Worm (Caenorhabditis elegans) whole organism, dauer: ENCODE data around the gene vit-3.

Experiments used
- unc-62 ChIP-seq: sonication (generic microtip); optimal IDR thresholded peaks from 2 replicates; lab custom pipeline; 2017; ENCODE audit warnings: missing biosample characterization, missing genetic modification reagents, missing genetic modification characterization

vit-3 gene

DNA sequence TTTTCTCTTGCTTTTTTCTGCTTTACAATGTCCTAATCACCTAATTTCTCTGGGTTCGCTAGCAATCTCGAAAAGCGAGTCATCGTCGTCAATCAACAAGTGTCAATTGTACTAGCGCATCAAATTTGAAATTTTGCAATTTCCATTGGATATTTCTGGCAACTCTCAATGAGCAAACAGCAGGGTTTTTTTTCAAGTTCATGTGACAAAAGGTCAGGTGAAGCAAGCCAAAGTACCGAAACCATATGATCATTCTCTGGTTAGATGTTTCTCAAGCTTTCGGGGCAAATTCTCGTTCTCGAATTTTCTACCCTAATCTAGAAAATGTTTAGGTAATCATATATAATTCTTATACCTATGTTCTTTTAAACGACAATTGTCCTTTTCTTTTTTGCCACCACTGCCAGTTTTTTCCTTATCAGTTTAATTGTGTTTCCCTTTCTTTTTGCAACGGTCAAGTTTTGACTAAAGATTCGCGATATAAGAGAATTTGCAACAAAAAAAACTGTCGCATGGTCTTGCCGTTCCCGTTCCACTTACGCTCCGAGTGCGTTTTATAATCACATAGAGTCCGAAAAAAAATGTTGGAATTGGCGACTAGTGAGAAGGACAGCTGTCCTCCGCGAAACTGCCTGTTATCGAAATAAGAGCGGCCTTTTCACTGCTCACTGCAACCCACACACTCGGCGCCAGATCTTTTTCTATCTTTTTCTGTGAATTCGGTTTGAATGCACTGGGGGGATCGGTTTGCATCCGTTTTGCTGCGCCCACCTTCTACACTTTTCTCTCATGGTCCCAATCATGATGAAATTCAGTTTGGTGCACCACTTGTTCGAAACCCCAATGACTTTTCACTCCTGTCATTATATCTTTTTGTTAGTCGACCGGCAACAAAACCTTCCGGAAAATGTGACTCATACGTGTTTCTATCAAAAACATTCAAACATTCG, 35.8 kb downstream of the vit-3 start:
- TF ChIP-seq unc-62 (GFP tag; lab: Kevin White, UChicago), result no peak

DNA sequence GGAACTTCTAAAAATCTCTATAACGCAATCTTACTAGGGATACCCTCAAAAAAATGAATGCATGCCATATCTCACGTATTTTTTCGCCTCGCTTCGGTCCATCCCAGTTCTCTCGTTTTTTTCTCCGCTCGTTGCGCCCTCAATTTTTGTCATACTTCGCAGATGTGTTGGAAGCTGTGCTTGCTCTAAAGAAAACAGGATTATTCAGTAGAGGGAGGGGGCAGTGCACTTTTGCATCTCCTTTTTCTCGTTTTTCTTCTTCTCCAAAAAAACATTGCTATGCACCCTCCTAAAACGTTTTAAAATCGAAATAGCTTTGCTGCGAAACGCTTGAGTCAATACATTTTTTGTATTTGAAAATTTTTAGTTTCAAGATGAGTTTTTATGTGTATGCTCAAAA, 36.8 kb downstream of the vit-3 start:
- no peak for TF ChIP-seq unc-62 (GFP tag; lab: Kevin White, UChicago)

DNA sequence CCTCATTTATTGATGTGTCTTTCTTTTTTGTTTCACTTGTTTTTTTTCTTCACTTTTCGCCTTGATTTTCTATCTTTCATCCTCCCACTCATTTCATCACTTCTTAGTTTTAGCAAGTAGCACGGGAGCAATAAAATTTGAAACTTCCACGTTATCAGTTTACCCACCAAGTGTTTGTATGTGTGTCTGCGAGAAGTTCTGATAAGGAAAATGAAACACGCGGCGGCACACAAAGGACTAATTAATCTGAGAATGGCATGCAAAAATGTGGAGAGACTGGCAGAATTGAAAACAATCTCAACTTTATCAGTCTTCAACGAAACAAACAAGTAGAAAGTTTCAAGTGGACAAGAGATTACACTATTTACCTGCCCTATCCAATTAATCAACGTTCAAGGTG, 38.1 kb downstream of the vit-3 start:
- TF ChIP-seq unc-62 (GFP tag; lab: Kevin White, UChicago), result no peak

DNA sequence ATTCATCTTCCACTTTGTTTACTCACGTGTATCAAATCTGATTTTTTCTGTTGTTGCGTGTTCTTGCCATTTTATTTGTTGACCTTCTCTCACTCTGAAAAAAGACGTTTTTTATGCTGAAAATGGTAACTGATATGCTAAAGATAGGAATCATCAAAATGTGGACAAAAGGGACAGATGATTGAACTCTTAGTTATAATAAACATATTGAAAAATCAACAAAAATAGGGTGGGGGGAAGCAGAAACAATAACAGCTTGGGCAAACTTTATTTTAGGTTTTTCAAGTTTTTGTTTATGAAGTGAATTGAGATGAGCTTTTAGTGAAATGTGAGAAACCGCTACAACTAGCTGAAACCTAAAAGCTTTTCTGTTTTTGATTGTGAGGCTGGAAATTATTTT, 39.4 kb downstream of the vit-3 start, which contains the start of gene F56B6.6:
Gene F56B6.6 (minus strand): TSS at position 101 of the 400 bp plus-strand sequence.
- TF ChIP-seq unc-62 (GFP tag; lab: Kevin White, UChicago), result no peak

DNA sequence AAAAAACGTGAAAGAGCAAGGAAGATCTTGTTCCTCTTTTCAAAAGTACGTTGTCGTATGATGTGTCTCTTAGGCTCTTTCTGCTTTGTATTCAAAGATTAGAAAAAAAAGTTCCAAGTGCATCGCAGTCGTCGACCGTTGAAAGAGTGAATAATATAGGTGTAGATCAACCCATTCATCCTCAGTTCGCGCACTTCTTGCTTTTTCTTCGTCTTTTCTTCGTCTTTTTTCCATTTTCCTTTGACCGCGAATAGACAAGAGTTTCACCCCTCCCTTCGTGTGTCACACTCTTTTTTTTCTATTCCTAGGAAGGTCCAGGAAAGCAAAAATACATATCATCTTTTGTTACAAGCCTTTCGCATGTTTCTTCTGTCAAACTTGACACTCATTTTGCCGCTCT, 45.6 kb downstream of the vit-3 start:
- no peak for TF ChIP-seq unc-62 (GFP tag; lab: Kevin White, UChicago)

DNA sequence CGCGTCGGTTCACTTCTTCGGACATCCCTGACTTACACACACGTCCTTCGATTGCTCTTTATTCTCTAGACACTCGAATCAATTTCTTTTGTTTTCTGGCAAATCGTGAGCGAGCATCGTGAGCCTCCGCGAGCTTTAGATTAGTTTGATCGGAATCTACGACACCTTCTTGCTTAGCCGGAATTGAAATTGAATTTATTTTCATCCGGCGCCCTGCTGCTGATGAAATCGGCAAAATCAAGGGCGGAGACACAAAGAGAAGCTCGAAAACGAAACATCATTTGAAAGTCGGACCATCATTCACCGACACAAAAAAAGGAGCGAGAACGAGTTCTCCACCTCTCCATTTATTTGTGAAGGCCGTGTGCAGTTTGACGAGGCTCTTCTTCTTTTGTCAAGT, 53.9 kb downstream of the vit-3 start, which contains the start of gene npr-16:
Gene npr-16 (plus strand): TSS at position 301 of the 400 bp plus-strand sequence.
- TF ChIP-seq unc-62 (GFP tag; lab: Kevin White, UChicago), result no peak
